Worm (Caenorhabditis elegans) whole organism, young adult: ENCODE measurements around the gene pch-2.

Source experiments
- B0261.1 ChIP-seq: sonication (generic microtip); optimal IDR thresholded peaks from 2 replicates; lab custom pipeline; 2016; ENCODE audit warnings: mild to moderate bottlenecking, missing genetic modification characterization, moderate library complexity, missing compliant biosample characterization
- F10E7.11 ChIP-seq: sonication (generic microtip); optimal IDR thresholded peaks from 2 replicates; lab custom pipeline; 2017; ENCODE audit warnings: mild to moderate bottlenecking, missing genetic modification characterization, moderate library complexity, missing compliant biosample characterization
- F37B4.10 ChIP-seq: fragments of 200-800 bp; sonication (Bioruptor generic); IDR thresholded peaks from 2 replicates; pipeline ENCODE4 v1.3.6; 2022; ENCODE audit warnings: missing genetic modification characterization, missing compliant biosample characterization
- F39B2.1 ChIP-seq: fragments of 200-800 bp; sonication (Bioruptor generic); IDR thresholded peaks from 2 replicates; pipeline ENCODE4 v1.3.6; 2022; ENCODE audit warnings: missing genetic modification reagents, missing genetic modification characterization, missing compliant biosample characterization
- F57A8.1 ChIP-seq: fragments of 200-800 bp; sonication (Bioruptor generic); optimal IDR thresholded peaks from 2 replicates; lab custom pipeline; 2018; ENCODE audit warnings: mild to moderate bottlenecking, missing genetic modification characterization, moderate library complexity, missing compliant biosample characterization
- F57C9.4 ChIP-seq: sonication (generic microtip); optimal IDR thresholded peaks from 2 replicates; lab custom pipeline; 2017; ENCODE audit warnings: mild to moderate bottlenecking, missing genetic modification characterization, missing compliant biosample characterization
- K12H6.12 ChIP-seq: fragments of 200-800 bp; sonication (Bioruptor generic); optimal IDR thresholded peaks from 2 replicates; lab custom pipeline; 2018; ENCODE audit warnings: mild to moderate bottlenecking, missing genetic modification characterization, missing compliant biosample characterization
- T07F8.4 ChIP-seq: sonication (generic microtip); optimal IDR thresholded peaks from 2 replicates; lab custom pipeline; 2016; ENCODE audit warnings: mild to moderate bottlenecking, missing genetic modification characterization, moderate library complexity, missing compliant biosample characterization
- Y79H2A.3 ChIP-seq: fragments of 200-800 bp; sonication (Bioruptor generic); conservative IDR thresholded peaks from 2 replicates; pipeline ENCODE4 v1.3.6; 2022; ENCODE audit warnings: missing genetic modification reagents, missing genetic modification characterization, missing compliant biosample characterization
- Y95B8A.8 ChIP-seq: fragments of 200-800 bp; sonication (Bioruptor generic); IDR thresholded peaks from 2 replicates; pipeline ENCODE4 v1.3.6; 2022; ENCODE audit warnings: missing genetic modification reagents, missing genetic modification characterization, missing compliant biosample characterization
- akir-1 ChIP-seq: fragments of 200-800 bp; sonication (Bioruptor generic); optimal IDR thresholded peaks from 2 replicates; lab custom pipeline; 2018; ENCODE audit warnings: mild to moderate bottlenecking, missing genetic modification characterization, moderate library complexity, missing compliant biosample characterization
- ama-1 ChIP-seq, 3 experiments: fragments of 150-350 bp in 1 of 3; sonication (generic microtip) in 2 of 3; optimal IDR thresholded peaks; 2 replicates each; lab custom pipeline; 2014 to 2018; ENCODE audit warnings: missing biosample characterization in 2 of 3, missing genetic modification characterization in 2 of 3, missing genetic modification reagents in 2 of 3
- aptf-2 ChIP-seq: fragments of 200-800 bp; sonication (Bioruptor generic); conservative IDR thresholded peaks from 2 replicates; pipeline ENCODE4 v1.3.6; 2022; ENCODE audit warnings: missing genetic modification reagents, missing genetic modification characterization, missing compliant biosample characterization
- attf-5 ChIP-seq: fragments of 200-800 bp; sonication (Bioruptor generic); optimal IDR thresholded peaks from 2 replicates; lab custom pipeline; 2018; ENCODE audit warnings: mild to moderate bottlenecking, missing genetic modification characterization, missing compliant biosample characterization
- cebp-1 ChIP-seq, 2 experiments: fragments of 200-800 bp in 1 of 2; sonication (Bioruptor generic) in 1 of 2; sonication (generic microtip) in 1 of 2; IDR thresholded peaks in 1 of 2; optimal IDR thresholded peaks in 1 of 2; 2 replicates each; pipeline versions ENCODE4 v1.3.6 to Lab custom; 2017 to 2022; ENCODE audit warnings: missing compliant biosample characterization in 2 of 2, missing genetic modification characterization in 2 of 2, mild to moderate bottlenecking in 1 of 2, missing genetic modification reagents in 1 of 2, moderate library complexity in 1 of 2
- ceh-27 ChIP-seq: fragments of 200-800 bp; sonication (Bioruptor generic); optimal IDR thresholded peaks from 2 replicates; lab custom pipeline; 2018; ENCODE audit warnings: mild to moderate bottlenecking, missing genetic modification characterization, moderate library complexity, missing compliant biosample characterization
- ekl-4 ChIP-seq: fragments of 200-800 bp; sonication (Bioruptor generic); IDR thresholded peaks from 2 replicates; pipeline ENCODE4 v1.3.6; 2022; ENCODE audit warnings: missing genetic modification reagents, missing genetic modification characterization, missing compliant biosample characterization
- fkh-3 ChIP-seq: sonication (generic microtip); optimal IDR thresholded peaks from 2 replicates; lab custom pipeline; 2016; ENCODE audit warnings: mild to moderate bottlenecking, missing genetic modification characterization, missing compliant biosample characterization
- hlh-12 ChIP-seq: sonication (generic microtip); optimal IDR thresholded peaks from 2 replicates; lab custom pipeline; 2016; ENCODE audit warnings: missing genetic modification characterization, missing compliant biosample characterization
- hlh-26 ChIP-seq: fragments of 200-800 bp; sonication (Bioruptor generic); conservative IDR thresholded peaks from 2 replicates; pipeline ENCODE4 v1.3.6; 2022; ENCODE audit warnings: missing genetic modification reagents, missing genetic modification characterization, missing compliant biosample characterization
- hmg-1.2 ChIP-seq: fragments of 200-800 bp; sonication (Bioruptor generic); IDR thresholded peaks from 2 replicates; pipeline ENCODE4 v1.3.6; 2022; ENCODE audit warnings: missing genetic modification reagents, missing genetic modification characterization, missing compliant biosample characterization
- let-607 ChIP-seq, 2 experiments: fragments of 200-800 bp in 1 of 2; sonication (Bioruptor generic) in 1 of 2; sonication (generic microtip) in 1 of 2; optimal IDR thresholded peaks; 2 replicates each; lab custom pipeline; 2016 to 2018; ENCODE audit warnings: mild to moderate bottlenecking in 2 of 2, missing compliant biosample characterization in 2 of 2, missing genetic modification characterization in 2 of 2, moderate library complexity in 2 of 2, missing genotype in 1 of 2
- lsl-1 ChIP-seq: fragments of 200-800 bp; sonication (Bioruptor generic); optimal IDR thresholded peaks from 2 replicates; lab custom pipeline; 2018; ENCODE audit warnings: mild to moderate bottlenecking, missing genetic modification characterization, moderate library complexity, missing compliant biosample characterization
- madf-10 ChIP-seq: sonication (generic microtip); optimal IDR thresholded peaks from 2 replicates; lab custom pipeline; 2016; ENCODE audit warnings: mild to moderate bottlenecking, missing genetic modification characterization, missing compliant biosample characterization
- madf-3 ChIP-seq: fragments of 200-800 bp; sonication (Bioruptor generic); IDR thresholded peaks from 2 replicates; pipeline ENCODE4 v1.3.6; 2022; ENCODE audit warnings: missing genetic modification reagents, missing genetic modification characterization, missing compliant biosample characterization
- madf-6 ChIP-seq: fragments of 200-800 bp; sonication (Bioruptor generic); IDR thresholded peaks from 2 replicates; pipeline ENCODE4 v1.3.6; 2022; ENCODE audit warnings: missing genetic modification reagents, missing genetic modification characterization, missing compliant biosample characterization
- mcd-1 ChIP-seq: fragments of 200-800 bp; sonication (Bioruptor generic); IDR thresholded peaks from 2 replicates; pipeline ENCODE4 v1.3.6; 2022; ENCODE audit warnings: missing genetic modification reagents, missing genetic modification characterization, missing compliant biosample characterization
- nfya-1 ChIP-seq: sonication (generic microtip); optimal IDR thresholded peaks from 2 replicates; lab custom pipeline; 2017; ENCODE audit warnings: antibody characterized with exemption, missing compliant biosample characterization, missing genetic modification characterization, borderline replicate concordance; ENCODE audit not compliant: insufficient read depth
- nfya-2 ChIP-seq: fragments of 200-800 bp; sonication (Bioruptor generic); IDR thresholded peaks from 2 replicates; pipeline ENCODE4 v1.3.6; 2022; ENCODE audit warnings: missing genetic modification reagents, missing genetic modification characterization, missing compliant biosample characterization
- nfyb-1 ChIP-seq: fragments of 200-800 bp; sonication (Bioruptor generic); IDR thresholded peaks from 2 replicates; pipeline ENCODE4 v1.3.6; 2022; ENCODE audit warnings: missing genetic modification reagents, missing genetic modification characterization, missing compliant biosample characterization
- nhr-120 ChIP-seq: fragments of 200-800 bp; sonication (Bioruptor generic); IDR thresholded peaks from 2 replicates; pipeline ENCODE4 v1.3.6; 2022; ENCODE audit warnings: missing genetic modification characterization, missing compliant biosample characterization
- nhr-80 ChIP-seq: sonication (generic microtip); optimal IDR thresholded peaks from 2 replicates; lab custom pipeline; 2016; ENCODE audit warnings: missing genetic modification characterization, missing compliant biosample characterization
- nhr-90 ChIP-seq: sonication (generic microtip); optimal IDR thresholded peaks from 2 replicates; lab custom pipeline; 2016; ENCODE audit warnings: missing genotype, mild to moderate bottlenecking, missing genetic modification characterization, missing compliant biosample characterization
- pbrm-1 ChIP-seq: fragments of 200-800 bp; sonication (Bioruptor generic); IDR thresholded peaks from 2 replicates; pipeline ENCODE4 v1.3.6; 2022; ENCODE audit warnings: missing genetic modification reagents, missing genetic modification characterization, missing compliant biosample characterization
- pha-4 ChIP-seq: fragments of 150-350 bp; sonication (generic microtip); optimal IDR thresholded peaks from 2 replicates; lab custom pipeline; 2014; ENCODE audit warnings: missing biosample characterization, missing genetic modification reagents, missing genetic modification characterization
- snpc-1.3 ChIP-seq: sonication (generic microtip); optimal IDR thresholded peaks from 2 replicates; lab custom pipeline; 2017; ENCODE audit warnings: missing genetic modification characterization, mild to moderate bottlenecking, missing compliant biosample characterization, antibody characterized with exemption, moderate library complexity, missing genotype, missing genetic modification reagents; ENCODE audit not compliant: insufficient read depth
- snpc-3.4 ChIP-seq: sonication (generic microtip); optimal IDR thresholded peaks from 2 replicates; lab custom pipeline; 2017; ENCODE audit warnings: missing genetic modification characterization, mild to moderate bottlenecking, missing compliant biosample characterization, antibody characterized with exemption, moderate library complexity, missing genotype, missing genetic modification reagents
- somi-1 ChIP-seq: fragments of 200-800 bp; sonication (Bioruptor generic); optimal IDR thresholded peaks from 2 replicates; lab custom pipeline; 2018; ENCODE audit warnings: mild to moderate bottlenecking, missing genetic modification characterization, missing compliant biosample characterization
- tbp1 ChIP-seq: fragments of 200-800 bp; sonication (Bioruptor generic); optimal IDR thresholded peaks from 2 replicates; lab custom pipeline; 2018; ENCODE audit warnings: mild to moderate bottlenecking, missing genetic modification characterization, missing compliant biosample characterization
- xnd-1 ChIP-seq: sonication (generic microtip); optimal IDR thresholded peaks from 2 replicates; lab custom pipeline; 2016; ENCODE audit warnings: missing genotype, missing genetic modification reagents, missing genetic modification characterization, missing compliant biosample characterization
- zfh-2 ChIP-seq: fragments of 200-800 bp; sonication (Bioruptor generic); conservative IDR thresholded peaks from 2 replicates; pipeline ENCODE4 v1.3.6; 2022; ENCODE audit warnings: missing genetic modification reagents, missing genetic modification characterization, missing compliant biosample characterization
- ztf-18 ChIP-seq: sonication (generic microtip); optimal IDR thresholded peaks from 2 replicates; lab custom pipeline; 2016; ENCODE audit warnings: missing genotype, mild to moderate bottlenecking, missing genetic modification characterization, missing compliant biosample characterization
- ztf-25 ChIP-seq: fragments of 200-800 bp; sonication (Bioruptor generic); IDR thresholded peaks from 2 replicates; pipeline ENCODE4 v1.3.6; 2022; ENCODE audit warnings: missing genetic modification reagents, missing genetic modification characterization, missing compliant biosample characterization

The pch-2 gene

DNA sequence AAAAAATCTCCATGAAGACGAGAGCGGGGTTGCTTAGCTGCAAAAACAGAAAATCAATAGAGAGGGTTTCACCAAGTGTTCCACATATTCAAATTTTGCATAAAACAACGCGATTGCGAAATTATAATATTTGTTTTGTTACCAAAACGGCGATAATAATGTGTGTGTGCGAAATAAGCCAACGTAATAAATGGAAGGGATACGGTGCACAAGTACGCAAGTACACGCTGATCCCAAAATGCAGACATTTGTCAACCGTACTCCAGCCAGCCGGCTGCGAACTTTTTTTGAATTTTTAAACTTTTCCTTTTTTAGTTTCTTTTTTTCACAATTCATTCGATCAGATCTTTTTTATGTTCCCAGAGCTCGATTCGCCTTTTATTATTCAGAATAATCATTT, 33.3 kb upstream of the pch-2 start, which contains the start of gene ire-1 (continued):
- TF ChIP-seq cebp-1 (GFP tag; IDR thresholded peaks at IDR 0.05; lab: Robert Waterston, UW) (peak; percentile 82), cebp-1 (tag; optimal IDR thresholded peaks at IDR 0.05; lab: Kevin White, UChicago) (peak; percentile 92), F39B2.1 (GFP tag; lab: Robert Waterston, UW) (no peak)

DNA sequence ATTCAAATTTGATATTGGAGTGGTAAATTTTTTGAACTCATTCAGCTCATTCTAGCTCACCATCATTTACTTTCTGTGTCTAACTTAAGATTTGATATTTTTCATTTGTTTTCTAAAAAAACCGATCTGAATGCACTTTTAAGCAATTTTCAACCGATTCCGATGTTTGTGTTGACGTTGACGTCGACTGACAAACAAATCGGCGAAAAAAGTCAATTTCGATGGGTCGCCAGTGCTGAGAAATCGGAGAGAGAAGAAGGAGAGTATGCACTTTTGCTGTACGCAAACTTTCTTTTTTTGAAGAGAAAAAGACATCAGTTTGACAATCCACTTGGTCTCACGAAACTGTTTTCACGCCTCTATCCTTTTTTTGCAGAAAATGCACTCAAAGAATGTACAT, 32.7 kb upstream of the pch-2 start:
- TF ChIP-seq B0261.1 (tag; lab: Kevin White, UChicago): no peak
- no peak for TF ChIP-seq nhr-90 (tag; lab: Kevin White, UChicago)
- TF ChIP-seq snpc-1.3 (tag; lab: Kevin White, UChicago): no peak
- no peak for TF ChIP-seq nfya-2 (GFP tag; lab: Robert Waterston, UW)
- TF ChIP-seq attf-5 (GFP tag; lab: Kevin White, UChicago): no peak
- no peak for TF ChIP-seq nhr-80 (tag; lab: Kevin White, UChicago)
- TF ChIP-seq pbrm-1 (GFP tag; lab: Robert Waterston, UW): no peak
- no peak for TF ChIP-seq cebp-1 (GFP tag; IDR thresholded peaks at IDR 0.05; lab: Robert Waterston, UW)
- no peak for TF ChIP-seq cebp-1 (tag; optimal IDR thresholded peaks at IDR 0.05; lab: Kevin White, UChicago)
- no peak for TF ChIP-seq aptf-2 (GFP tag; lab: Robert Waterston, UW)
- TF ChIP-seq F37B4.10 (GFP tag; lab: Robert Waterston, UW): no peak

DNA sequence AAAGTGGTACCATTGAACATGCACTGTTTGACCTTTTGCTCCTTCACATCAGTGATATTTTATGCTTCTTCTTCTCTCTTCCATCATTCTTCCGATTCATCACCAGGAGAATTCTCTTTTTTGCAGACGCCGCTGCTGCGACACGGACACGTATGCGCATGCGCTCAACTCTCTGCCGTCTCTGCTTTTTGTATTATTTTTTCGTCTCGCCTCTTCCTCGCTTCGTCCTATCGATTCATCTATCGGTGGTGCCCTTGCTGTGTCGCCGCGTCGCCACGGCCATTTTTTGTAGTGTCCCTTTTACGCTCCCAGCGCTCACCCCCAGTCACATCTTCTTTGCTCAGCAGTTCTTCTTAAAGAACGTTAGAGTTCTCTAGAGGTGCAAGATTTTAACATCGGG, 32.0 kb upstream of the pch-2 start:
- TF ChIP-seq F10E7.11 (tag; lab: Kevin White, UChicago) (no peak), madf-6 (GFP tag; lab: Robert Waterston, UW) (no peak), Y95B8A.8 (GFP tag; lab: Robert Waterston, UW) (no peak), pha-4 (tag; lab: Kevin White, UChicago) (no peak), Y79H2A.3 (GFP tag; lab: Robert Waterston, UW) (no peak), snpc-1.3 (tag; lab: Kevin White, UChicago) (no peak), hlh-12 (no peak), ekl-4 (GFP tag; lab: Robert Waterston, UW) (no peak), T07F8.4 (tag; lab: Kevin White, UChicago) (no peak), tbp1 (GFP tag; lab: Kevin White, UChicago) (peak; percentile 24), hlh-26 (GFP tag; lab: Robert Waterston, UW) (no peak), akir-1 (GFP tag; lab: Kevin White, UChicago) (no peak), madf-10 (tag; lab: Kevin White, UChicago) (no peak), ztf-25 (GFP tag; lab: Robert Waterston, UW) (no peak), xnd-1 (tag; lab: Kevin White, UChicago) (no peak), hmg-1.2 (GFP tag; lab: Robert Waterston, UW) (peak; percentile 61; the same call in 1 of the 2 replicates), zfh-2 (GFP tag; lab: Robert Waterston, UW) (peak; percentile 83), F57C9.4 (tag; lab: Kevin White, UChicago) (no peak), snpc-3.4 (tag; lab: Kevin White, UChicago) (no peak), mcd-1 (peak; percentile 23; the same call in 1 of the 2 replicates), nhr-120 (GFP tag; lab: Robert Waterston, UW) (no peak), nfya-1 (no peak), K12H6.12 (peak; percentile 27), lsl-1 (GFP tag; lab: Kevin White, UChicago) (no peak), let-607 (tag; optimal IDR thresholded peaks at IDR 0.05; lab: Kevin White, UChicago) (peak; percentile 4 to 17), ztf-18 (tag; lab: Kevin White, UChicago) (peak; percentile 8), cebp-1 (GFP tag; IDR thresholded peaks at IDR 0.05; lab: Robert Waterston, UW) (no peak), cebp-1 (tag; optimal IDR thresholded peaks at IDR 0.05; lab: Kevin White, UChicago) (peak; percentile 57), somi-1 (GFP tag; lab: Kevin White, UChicago) (no peak), ceh-27 (GFP tag; lab: Kevin White, UChicago) (peak; percentile 21), nfyb-1 (GFP tag; lab: Robert Waterston, UW) (0 out of 2 replicates have a peak, but pooled peaks have one; percentile 13), F57A8.1 (GFP tag; lab: Kevin White, UChicago) (no peak), fkh-3 (tag; lab: Kevin White, UChicago) (no peak), madf-3 (no peak), ama-1 (optimal IDR thresholded peaks at IDR 0.05; lab: Kevin White, UChicago) (no peak), ama-1 (GFP tag; optimal IDR thresholded peaks at IDR 0.05; lab: Kevin White, UChicago) (no peak)
